Worm (Caenorhabditis elegans): ENCODE measurements around the gene pals-37.

pals-37 gene

ce11 chrV:12418292-12418691 is 23.0 kb downstream of the pals-37 start, which contains the start of gene C54D10.3:
TSS of gene C54D10.3 (plus strand) at chrV:12418592.
- TF ChIP-seq ceh-48 (tag; optimal IDR thresholded peaks at IDR 0.05) (no peak), ceh-6 (GFP tag; optimal IDR thresholded peaks at IDR 0.05) (no peak), unc-55 (GFP tag; optimal IDR thresholded peaks at IDR 0.05) (no peak), mec-3 (tag; optimal IDR thresholded peaks at IDR 0.05; ENCODE audit: borderline replicate concordance) (no peak)

ce11 chrV:12417277-12417676 is 24.0 kb downstream of the pals-37 start, which contains the start of gene cdr-3:
TSS of gene cdr-3 (minus strand) at chrV:12417377.
- TF ChIP-seq Y22D7AL.16 (tag; optimal IDR thresholded peaks at IDR 0.05) (no peak), pqm-1 (tag; optimal IDR thresholded peaks at IDR 0.05) (no peak), ceh-9 (tag; optimal IDR thresholded peaks at IDR 0.05) (no peak), ahr-1 (tag; optimal IDR thresholded peaks at IDR 0.05) (no peak), K09A11.1 (tag; optimal IDR thresholded peaks at IDR 0.05; ENCODE audit: insufficient read depth) (no peak), mec-3 (tag; optimal IDR thresholded peaks at IDR 0.05; ENCODE audit: borderline replicate concordance) (no peak), hlh-15 (tag; optimal IDR thresholded peaks at IDR 0.05) (no peak), pag-3 (tag; optimal IDR thresholded peaks at IDR 0.05; ENCODE audit: borderline replicate concordance) (no peak), lin-11 (tag; optimal IDR thresholded peaks at IDR 0.05) (no peak), elt-4 (tag; optimal IDR thresholded peaks at IDR 0.05) (no peak), elt-2 (tag; optimal IDR thresholded peaks at IDR 0.05) (no peak), unc-86 (tag; optimal IDR thresholded peaks at IDR 0.05) (no peak), che-1 (tag; optimal IDR thresholded peaks at IDR 0.05) (no peak), ceh-14 (tag; optimal IDR thresholded peaks at IDR 0.05) (no peak)

- TF ChIP-seq elt-2 (tag; optimal IDR thresholded peaks at IDR 0.05): no peak
- no peak for TF ChIP-seq pha-4 (tag; optimal IDR thresholded peaks at IDR 0.05)
- no peak for TF ChIP-seq npax-4 (tag; optimal IDR thresholded peaks at IDR 0.05)
- no peak for TF ChIP-seq fkh-10 (GFP tag; optimal IDR thresholded peaks at IDR 0.05)
- no peak for TF ChIP-seq pha-2 (tag; optimal IDR thresholded peaks at IDR 0.05)
- TF ChIP-seq nhr-232 (tag; optimal IDR thresholded peaks at IDR 0.05): no peak
- TF ChIP-seq hlh-8 (tag; optimal IDR thresholded peaks at IDR 0.05): no peak
- no peak for TF ChIP-seq ceh-45 (GFP tag; IDR thresholded peaks at IDR 0.05)
- TF ChIP-seq pat-9 (tag; optimal IDR thresholded peaks at IDR 0.05): no peak
- TF ChIP-seq hlh-6 (tag; optimal IDR thresholded peaks at IDR 0.05): no peak
- no peak for TF ChIP-seq ztf-16 (tag; optimal IDR thresholded peaks at IDR 0.05)
- TF ChIP-seq pag-3 (tag; optimal IDR thresholded peaks at IDR 0.05; ENCODE audit: borderline replicate concordance): no peak
- TF ChIP-seq dmd-4 (tag; optimal IDR thresholded peaks at IDR 0.05; ENCODE audit: borderline replicate concordance): no peak
- no peak for TF ChIP-seq zip-5 (tag; optimal IDR thresholded peaks at IDR 0.05)
- TF ChIP-seq lin-11 (tag; optimal IDR thresholded peaks at IDR 0.05): no peak
- TF ChIP-seq ets-4 (tag; optimal IDR thresholded peaks at IDR 0.05): no peak
- TF ChIP-seq sdc-2 (tag; optimal IDR thresholded peaks at IDR 0.05): no peak
- TF ChIP-seq ceh-34 (tag; optimal IDR thresholded peaks at IDR 0.05): no peak
- no peak for TF ChIP-seq unc-86 (tag; optimal IDR thresholded peaks at IDR 0.05)
These were observed 25.7 kb downstream of the pals-37 start, which contains the start of gene cdr-2 for ce11 chrV:12415656-12416055. TSS of gene cdr-2 (minus strand) at chrV:12415709.

ce11 chrV:12414362-12414761 is 27.0 kb downstream of the pals-37 start:
- TF ChIP-seq ets-4 (tag; optimal IDR thresholded peaks at IDR 0.05) (no peak), che-1 (tag; optimal IDR thresholded peaks at IDR 0.05) (no peak), zip-5 (tag; optimal IDR thresholded peaks at IDR 0.05) (no peak), mec-3 (tag; optimal IDR thresholded peaks at IDR 0.05; ENCODE audit: borderline replicate concordance) (no peak), C08G9.2 (tag; optimal IDR thresholded peaks at IDR 0.05) (no peak), lim-6 (tag; optimal IDR thresholded peaks at IDR 0.05) (no peak), pat-9 (tag; optimal IDR thresholded peaks at IDR 0.05) (no peak), fax-1 (tag; optimal IDR thresholded peaks at IDR 0.05) (no peak), syd-9 (tag; optimal IDR thresholded peaks at IDR 0.05) (no peak), ref-2 (tag; optimal IDR thresholded peaks at IDR 0.05) (no peak), hlh-13 (GFP tag; optimal IDR thresholded peaks at IDR 0.05) (no peak), C38D4.7 (GFP tag; optimal IDR thresholded peaks at IDR 0.05) (no peak), ceh-34 (tag; optimal IDR thresholded peaks at IDR 0.05) (no peak), pha-2 (tag; optimal IDR thresholded peaks at IDR 0.05) (no peak), dve-1 (tag; optimal IDR thresholded peaks at IDR 0.05) (no peak), ceh-14 (tag; optimal IDR thresholded peaks at IDR 0.05) (no peak), sox-4 (tag; optimal IDR thresholded peaks at IDR 0.05) (no peak), unc-86 (tag; optimal IDR thresholded peaks at IDR 0.05) (no peak), ceh-31 (tag; optimal IDR thresholded peaks at IDR 0.05) (no peak), ama-1 (optimal IDR thresholded peaks at IDR 0.05) (no peak)

All from whole organism, late embryonic.